Worm (Caenorhabditis elegans) whole organism, late embryonic: ENCODE data around the gene C25E10.16.

ENCODE experiments used
- K02D7.2 ChIP-seq: sonication (generic microtip); optimal IDR thresholded peaks from 2 replicates; lab custom pipeline; 2017; ENCODE audit warnings: mild to moderate bottlenecking, missing genetic modification characterization, missing compliant biosample characterization
- ama-1 ChIP-seq: fragments of 150-350 bp; optimal IDR thresholded peaks from 2 replicates; lab custom pipeline; 2014
- dmd-4 ChIP-seq: sonication (generic microtip); optimal IDR thresholded peaks from 2 replicates; lab custom pipeline; 2016; ENCODE audit warnings: borderline replicate concordance, missing genetic modification characterization, missing compliant biosample characterization
- eyg-1 ChIP-seq: sonication (generic microtip); optimal IDR thresholded peaks from 2 replicates; lab custom pipeline; 2016; ENCODE audit warnings: missing genotype, missing genetic modification characterization, missing compliant biosample characterization
- nhr-11 ChIP-seq: fragments of 150-350 bp; optimal IDR thresholded peaks from 2 replicates; lab custom pipeline; 2014; ENCODE audit warnings: missing biosample characterization, missing genetic modification characterization
- pag-3 ChIP-seq: sonication (generic microtip); optimal IDR thresholded peaks from 2 replicates; lab custom pipeline; 2016; ENCODE audit warnings: missing compliant biosample characterization, missing genetic modification characterization, borderline replicate concordance
- pha-4 ChIP-seq: fragments of 150-350 bp; optimal IDR thresholded peaks from 2 replicates; lab custom pipeline; 2018; ENCODE audit warnings: missing biosample characterization, missing genetic modification reagents, missing genetic modification characterization
- pqm-1 ChIP-seq: sonication (generic microtip); optimal IDR thresholded peaks from 2 replicates; lab custom pipeline; 2016; ENCODE audit warnings: missing genetic modification characterization, missing compliant biosample characterization
- rnt-1 ChIP-seq: sonication (generic microtip); optimal IDR thresholded peaks from 2 replicates; lab custom pipeline; 2016; ENCODE audit warnings: missing genetic modification characterization, missing compliant biosample characterization
- sox-4 ChIP-seq: sonication (generic microtip); optimal IDR thresholded peaks from 2 replicates; lab custom pipeline; 2017; ENCODE audit warnings: mild to moderate bottlenecking, missing genetic modification characterization, inconsistent platforms, missing compliant biosample characterization

- TF ChIP-seq eyg-1 (tag; lab: Kevin White, UChicago): no peak
- no peak for TF ChIP-seq pha-4 (tag; lab: Kevin White, UChicago)
- no peak for TF ChIP-seq ama-1 (lab: Kevin White, UChicago)
- no peak for TF ChIP-seq nhr-11 (tag; lab: Kevin White, UChicago)
- TF ChIP-seq sox-4 (tag; lab: Kevin White, UChicago): no peak
- TF ChIP-seq K02D7.2 (tag; lab: Kevin White, UChicago): no peak
- no peak for TF ChIP-seq dmd-4 (tag; lab: Kevin White, UChicago)
- TF ChIP-seq pag-3: no peak
- TF ChIP-seq pqm-1 (tag; lab: Kevin White, UChicago): no peak
- TF ChIP-seq rnt-1 (tag; lab: Kevin White, UChicago): no peak
Measured at ce11 chrV:9067678-9068077, 8.3 kb upstream of the C25E10.16 start, which contains the start of gene fip-2.
